Worm (Caenorhabditis elegans) whole organism, late embryonic: ENCODE data around the gene bath-24.

Experiments
- ahr-1 ChIP-seq: sonication (generic microtip); optimal IDR thresholded peaks from 2 replicates; lab custom pipeline; 2016; ENCODE audit warnings: missing genetic modification characterization, missing compliant biosample characterization
- fkh-10 ChIP-seq: fragments of 150-350 bp; optimal IDR thresholded peaks from 2 replicates; lab custom pipeline; 2014; ENCODE audit warnings: missing biosample characterization, missing genetic modification reagents, missing genetic modification characterization
- pqm-1 ChIP-seq: sonication (generic microtip); optimal IDR thresholded peaks from 2 replicates; lab custom pipeline; 2016; ENCODE audit warnings: missing genetic modification characterization, missing compliant biosample characterization

DNA sequence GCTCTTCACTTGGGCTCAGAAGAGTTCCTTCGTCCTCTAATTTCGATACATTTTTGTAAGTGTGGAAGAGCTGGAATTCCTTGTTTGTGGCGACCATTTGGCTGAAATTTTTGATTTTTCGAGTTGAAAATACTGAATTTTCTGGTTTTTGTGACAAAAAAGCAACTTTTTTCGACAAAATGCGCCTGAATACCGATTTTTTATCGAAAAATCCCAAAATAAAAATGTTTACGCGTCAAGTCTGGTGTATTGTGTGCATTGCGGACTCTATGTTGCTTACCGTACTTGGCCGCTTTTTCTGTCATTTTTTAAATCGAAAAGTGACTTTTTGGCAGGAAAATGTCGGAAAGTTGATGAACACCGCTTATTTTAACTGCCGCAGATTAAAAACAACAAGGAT is 15.0 kb downstream of the bath-24 start, which contains the start of gene bath-3:
- TF ChIP-seq ahr-1 (no peak), pqm-1 (no peak), fkh-10 (GFP tag; lab: Kevin White, UChicago) (no peak)
